Worm (Caenorhabditis elegans): ENCODE results near the gene C24H10.4.

DNA sequence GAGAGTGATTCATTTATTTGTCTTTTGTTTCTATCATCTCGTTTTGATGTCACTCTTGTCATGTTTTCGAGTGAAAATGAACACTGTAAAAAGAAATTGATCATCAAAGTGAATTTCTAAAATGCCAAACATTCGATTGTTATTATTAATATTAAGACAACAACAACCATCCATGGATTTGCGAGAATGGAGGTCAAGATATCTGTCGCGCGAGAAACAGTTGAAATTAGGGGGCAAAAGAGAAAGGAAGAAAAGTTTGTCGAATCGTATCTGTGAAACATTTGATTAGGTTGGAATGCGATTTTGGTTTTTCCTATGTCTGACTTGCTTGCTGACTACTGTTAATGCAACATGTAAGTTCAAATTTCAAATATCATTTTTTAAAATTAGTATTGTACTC is 38.1 kb downstream of the C24H10.4 start, which contains the start of gene ZC449.2:
- TF ChIP-seq ztf-4 (tag; optimal IDR thresholded peaks at IDR 0.05) (no peak), lin-39 (tag; optimal IDR thresholded peaks at IDR 0.05) (no peak), zag-1 (tag; optimal IDR thresholded peaks at IDR 0.05) (no peak), snpc-4 (tag; optimal IDR thresholded peaks at IDR 0.05) (no peak), ZK546.5 (tag; optimal IDR thresholded peaks at IDR 0.05) (no peak), nhr-237 (tag; optimal IDR thresholded peaks at IDR 0.05) (no peak), nhr-76 (tag; optimal IDR thresholded peaks at IDR 0.05) (no peak), elt-3 (tag; optimal IDR thresholded peaks at IDR 0.05) (no peak), ztf-11 (tag; optimal IDR thresholded peaks at IDR 0.05) (no peak), unc-62 (GFP tag; optimal IDR thresholded peaks at IDR 0.05) (no peak), mdl-1 (tag; optimal IDR thresholded peaks at IDR 0.05) (no peak), nhr-77 (tag; optimal IDR thresholded peaks at IDR 0.05) (no peak)
